Fruit fly (Drosophila melanogaster): ENCODE measurements around the gene CG13082.
A peak's percentile ranks its signal among the peaks of the same experiment; 100 is the strongest.

CG13082 gene

DNA sequence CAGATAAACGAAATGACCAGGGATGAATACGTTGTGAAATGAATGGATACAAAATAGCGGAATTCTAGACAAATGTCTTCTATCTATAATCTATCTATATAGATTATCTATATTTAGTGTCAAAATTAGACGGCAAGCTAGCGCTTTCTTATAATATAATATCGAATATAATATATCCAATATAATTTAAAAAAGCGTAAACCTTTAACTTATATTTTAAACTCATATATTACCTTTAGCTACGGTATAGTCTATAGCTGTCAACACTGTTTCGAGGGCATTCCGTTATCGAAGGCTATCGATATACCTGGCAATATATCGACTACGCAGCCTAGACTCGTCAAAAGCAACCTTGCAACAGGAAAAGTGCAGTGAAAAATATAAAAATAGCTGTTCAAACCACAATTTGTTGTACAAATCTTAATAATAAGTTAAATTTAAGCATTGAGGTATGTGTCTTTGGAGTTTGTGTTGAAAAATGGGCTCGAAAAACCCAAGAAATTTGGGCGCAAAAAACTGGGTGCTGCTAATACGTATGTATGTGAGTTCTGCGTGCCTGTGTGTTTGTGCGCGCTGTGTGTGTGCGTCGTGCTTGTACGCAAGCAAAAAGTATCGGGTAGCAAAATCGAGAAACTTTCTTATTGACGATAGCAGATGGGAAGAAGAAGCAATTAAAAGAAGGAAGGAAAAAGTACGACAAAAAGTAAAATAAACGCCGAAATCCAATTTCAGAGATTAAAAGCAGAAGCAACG, 45.1 kb upstream of the CG13082 start, which contains the start of the genes swm and Ctu2 (continued):
- TF ChIP-seq HLH3B (GFP tag; IDR thresholded peaks at IDR 0.05) (peak; percentile 53; the same call in 1 of the 2 replicates), B-H2 (GFP tag; optimal IDR thresholded peaks at IDR 0.05) (peak; percentile 88), CG14050 (GFP tag; IDR thresholded peaks at IDR 0.05) (0 out of 3 replicates have a peak, but pooled peaks have one; percentile 24), CG3407 (GFP tag; optimal IDR thresholded peaks at IDR 0.05) (peak; percentile 54), B-H1 (GFP tag; IDR thresholded peaks at IDR 0.05) (peak; percentile 22; the same call in 2 of the 3 replicates), slou (GFP tag; optimal IDR thresholded peaks at IDR 0.05) (peak; percentile 34), Rfx (GFP tag; IDR thresholded peaks at IDR 0.05) (peak; percentile 76), grau (tag; optimal IDR thresholded peaks at IDR 0.05) (peak; percentile 83), Nf-YB (GFP tag; optimal IDR thresholded peaks at IDR 0.05) (peak; percentile 49), hkb (optimal IDR thresholded peaks at IDR 0.05) (no peak), hkb (GFP tag; IDR thresholded peaks at IDR 0.05) (peak; percentile 55; the same call in 1 of the 2 replicates), CG13424 (tag; optimal IDR thresholded peaks at IDR 0.05) (peak; percentile 89), odd (GFP tag; optimal IDR thresholded peaks at IDR 0.05) (no peak), chm (GFP tag; IDR thresholded peaks at IDR 0.05) (no peak), twi (tag; optimal IDR thresholded peaks at IDR 0.05) (peak; percentile 74), ftz-f1 (GFP tag; optimal IDR thresholded peaks at IDR 0.05) (peak; percentile 92), CG8290 (GFP tag; optimal IDR thresholded peaks at IDR 0.05) (peak; percentile 34), CG8290 (tag; optimal IDR thresholded peaks at IDR 0.05) (peak in 1 of 2 experiments; percentile 29), zen2 (GFP tag; IDR thresholded peaks at IDR 0.05; ENCODE audit: partially characterized antibody) (peak; percentile 59; the same call in 2 of the 3 replicates), CG10543 (GFP tag; optimal IDR thresholded peaks at IDR 0.05) (peak; percentile 84), CG15269 (tag; optimal IDR thresholded peaks at IDR 0.05) (peak; percentile 78), CG14710 (tag; optimal IDR thresholded peaks at IDR 0.05) (peak; percentile 82), gsb-n (tag; optimal IDR thresholded peaks at IDR 0.05) (no peak), fd102C (GFP tag; optimal IDR thresholded peaks at IDR 0.05) (no peak), hbn (GFP tag; IDR thresholded peaks at IDR 0.05; ENCODE audit: partially characterized antibody) (peak; percentile 66), al (GFP tag; IDR thresholded peaks at IDR 0.05) (peak; percentile 56; the same call in 1 of the 2 replicates), Side (GFP tag; optimal IDR thresholded peaks at IDR 0.05) (no peak), Dref (GFP tag; IDR thresholded peaks at IDR 0.05) (peak; percentile 81), fd96Cb (tag; optimal IDR thresholded peaks at IDR 0.05) (peak; percentile 48), CG34422 (GFP tag; IDR thresholded peaks at IDR 0.05) (peak; percentile 39; the same call in 1 of the 3 replicates), tap (tag; optimal IDR thresholded peaks at IDR 0.05) (no peak), tx (GFP tag; optimal IDR thresholded peaks at IDR 0.05) (no peak), CG8281 (tag; optimal IDR thresholded peaks at IDR 0.05) (peak; percentile 84), CG12155 (GFP tag; optimal IDR thresholded peaks at IDR 0.05) (peak; percentile 60), CG34224 (GFP tag; IDR thresholded peaks at IDR 0.05; ENCODE audit: partially characterized antibody) (peak; percentile 71), Ets65A (GFP tag) (no peak), pros (GFP tag; optimal IDR thresholded peaks at IDR 0.05) (no peak), lilli (GFP tag; optimal IDR thresholded peaks at IDR 0.05) (peak; percentile 28), ssp (GFP tag; IDR thresholded peaks at IDR 0.05) (0 out of 2 replicates have a peak, but pooled peaks have one; percentile 12), Med (GFP tag) (peak; percentile 68), Ptx1 (GFP tag; IDR thresholded peaks at IDR 0.05) (peak; percentile 72), PHDP (tag; optimal IDR thresholded peaks at IDR 0.05) (peak; percentile 75), TFAM (GFP tag; optimal IDR thresholded peaks at IDR 0.05) (no peak), aop (GFP tag; IDR thresholded peaks at IDR 0.05) (no peak), CG8924 (tag; optimal IDR thresholded peaks at IDR 0.05) (peak; percentile 82), CG1603 (tag; optimal IDR thresholded peaks at IDR 0.05) (peak; percentile 5), CG7372 (GFP tag; IDR thresholded peaks at IDR 0.05) (peak; percentile 57; the same call in 1 of the 2 replicates), ken (GFP tag; IDR thresholded peaks at IDR 0.05) (0 out of 3 replicates have a peak, but pooled peaks have one; percentile 33), CG9797 (GFP tag; optimal IDR thresholded peaks at IDR 0.05) (peak; percentile 16)
